Worm (Caenorhabditis elegans): ENCODE measurements around the gene dylt-3.

DNA sequence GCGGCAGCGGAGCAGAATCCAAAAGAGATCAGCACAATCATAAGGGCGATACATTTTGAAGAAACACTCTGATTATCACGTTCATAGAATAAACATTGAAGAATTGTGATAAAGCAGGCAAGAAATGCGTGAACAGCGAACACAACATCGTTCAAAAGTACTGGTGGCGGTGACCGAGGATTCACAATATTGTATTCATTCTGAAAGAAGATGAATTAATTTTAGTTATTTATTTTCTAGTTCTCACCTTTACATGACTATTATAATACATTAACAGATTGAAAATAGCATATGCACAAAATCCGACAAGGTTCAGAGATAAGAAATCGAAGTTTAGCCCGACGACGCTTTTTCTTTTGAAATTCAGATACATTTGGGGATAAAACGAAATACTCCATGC, 45.6 kb upstream of the dylt-3 start:
- TF ChIP-seq zag-1 (tag; optimal IDR thresholded peaks at IDR 0.05) (no peak), nhr-90 (tag; optimal IDR thresholded peaks at IDR 0.05; ENCODE audit: poor library complexity) (no peak)
